Worm (Caenorhabditis elegans) whole organism, L4/young adult: Measurements from ENCODE around the gene grd-4.

Experiments used
- W03F9.2 ChIP-seq: fragments of 150-350 bp; optimal IDR thresholded peaks from 2 replicates; lab custom pipeline; 2014; ENCODE audit warnings: missing biosample characterization, missing genetic modification characterization
- dao-5 ChIP-seq: sonication (generic microtip); optimal IDR thresholded peaks from 2 replicates; lab custom pipeline; 2016; ENCODE audit warnings: missing genotype, missing genetic modification characterization, moderate library complexity, missing compliant biosample characterization
- him-1 ChIP-seq: sonication (generic microtip); optimal IDR thresholded peaks from 2 replicates; lab custom pipeline; 2016; ENCODE audit warnings: missing genotype, missing genetic modification reagents, missing genetic modification characterization, missing compliant biosample characterization

ce11 chrX:8460958-8461357, 40.1 kb upstream of the grd-4 start:
- no peak for TF ChIP-seq W03F9.2 (tag; lab: Kevin White, UChicago)
- TF ChIP-seq him-1 (tag; lab: Kevin White, UChicago), result no peak
- no peak for TF ChIP-seq dao-5 (tag; lab: Kevin White, UChicago)
